Worm (Caenorhabditis elegans) whole organism, midembryonic: Measurements from ENCODE around the gene clec-3.

Source experiments
- T22C8.4 ChIP-seq: fragments of 200-800 bp; sonication (Bioruptor generic); IDR thresholded peaks from 2 replicates; pipeline ENCODE4 v1.3.6; 2022; ENCODE audit warnings: missing genetic modification characterization, missing compliant biosample characterization
- cog-1 ChIP-seq: sonication (generic microtip); optimal IDR thresholded peaks from 2 replicates; lab custom pipeline; 2016; ENCODE audit warnings: missing genetic modification characterization, missing compliant biosample characterization
- flt-1 ChIP-seq: fragments of 200-800 bp; sonication (Bioruptor generic); IDR thresholded peaks from 2 replicates; pipeline ENCODE4 v1.3.6; 2022; ENCODE audit warnings: missing genetic modification characterization, missing compliant biosample characterization
- klf-2 ChIP-seq: fragments of 200-800 bp; sonication (Bioruptor generic); conservative IDR thresholded peaks from 2 replicates; pipeline ENCODE4 v1.3.6; 2022; ENCODE audit warnings: missing genetic modification reagents, missing genetic modification characterization, missing compliant biosample characterization
- med-1 ChIP-seq: sonication (generic microtip); optimal IDR thresholded peaks from 2 replicates; lab custom pipeline; 2017; ENCODE audit warnings: missing genetic modification characterization, mild to moderate bottlenecking, missing compliant biosample characterization, antibody characterized with exemption, missing genetic modification reagents; ENCODE audit not compliant: insufficient read depth
- ref-1 ChIP-seq: fragments of 200-800 bp; sonication (Bioruptor generic); conservative IDR thresholded peaks from 2 replicates; pipeline ENCODE4 v1.3.6; 2022; ENCODE audit warnings: missing genetic modification reagents, missing genetic modification characterization, missing compliant biosample characterization
- tab-1 ChIP-seq: fragments of 200-800 bp; sonication (Bioruptor generic); IDR thresholded peaks from 2 replicates; pipeline ENCODE4 v1.3.6; 2022; ENCODE audit warnings: missing genetic modification characterization, missing compliant biosample characterization
- ztf-23 ChIP-seq: fragments of 200-800 bp; sonication (Bioruptor generic); IDR thresholded peaks from 2 replicates; pipeline ENCODE4 v1.3.6; 2022; ENCODE audit warnings: missing genetic modification reagents, missing genetic modification characterization, missing compliant biosample characterization
- ztf-29 ChIP-seq: fragments of 200-800 bp; sonication (Bioruptor generic); IDR thresholded peaks from 2 replicates; pipeline ENCODE4 v1.3.6; 2022; ENCODE audit warnings: missing genetic modification reagents, missing genetic modification characterization, missing compliant biosample characterization

DNA sequence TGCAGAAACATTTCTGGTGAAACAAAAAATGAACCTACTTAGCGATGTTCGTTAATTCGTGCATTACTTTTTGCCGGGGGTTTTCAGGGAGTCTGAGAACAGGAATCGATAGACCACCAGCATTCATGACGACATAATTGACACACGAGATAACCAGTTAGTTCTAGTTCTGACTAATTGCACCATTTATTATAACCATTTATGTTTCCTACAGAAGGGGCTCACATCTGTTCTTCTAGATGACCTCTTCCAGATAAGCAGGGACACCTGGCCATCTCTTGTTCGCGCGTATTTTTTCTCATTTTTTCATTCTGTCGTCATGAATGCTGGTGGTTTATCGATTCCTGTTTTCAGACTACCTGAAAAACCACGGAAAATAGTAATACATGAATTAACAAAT, 11.3 kb downstream of the clec-3 start, which contains the start of gene sdz-5:
- TF ChIP-seq ztf-29 (GFP tag; lab: Robert Waterston, UW) (no peak), cog-1 (tag; lab: Kevin White, UChicago) (no peak), ref-1 (GFP tag; lab: Robert Waterston, UW) (no peak), med-1 (GFP tag; lab: Kevin White, UChicago) (no peak), ztf-23 (no peak), T22C8.4 (no peak), tab-1 (GFP tag; lab: Robert Waterston, UW) (no peak), flt-1 (GFP tag; lab: Robert Waterston, UW) (no peak), klf-2 (GFP tag; lab: Robert Waterston, UW) (no peak)
